Worm (Caenorhabditis elegans): ENCODE measurements around the gene parg-2.

Gene parg-2

ce11 chrIV:8762471-8762870 is 47.5 kb upstream of the parg-2 start (continued):
- peak; percentile 92 for TF ChIP-seq ceh-48 (tag; optimal IDR thresholded peaks at IDR 0.05)
- TF ChIP-seq elt-2 (tag; optimal IDR thresholded peaks at IDR 0.05): no peak

- TF ChIP-seq ceh-34 (tag; optimal IDR thresholded peaks at IDR 0.05) (no peak), ceh-9 (tag; optimal IDR thresholded peaks at IDR 0.05) (no peak), ceh-19 (GFP tag; optimal IDR thresholded peaks at IDR 0.05) (no peak), pha-4 (tag; optimal IDR thresholded peaks at IDR 0.05) (no peak), unc-86 (tag; optimal IDR thresholded peaks at IDR 0.05) (no peak), K09A11.1 (tag; optimal IDR thresholded peaks at IDR 0.05; ENCODE audit: insufficient read depth) (no peak), npax-4 (tag; optimal IDR thresholded peaks at IDR 0.05) (no peak), eyg-1 (tag; optimal IDR thresholded peaks at IDR 0.05) (no peak), ets-4 (tag; optimal IDR thresholded peaks at IDR 0.05) (no peak), fkh-10 (GFP tag; optimal IDR thresholded peaks at IDR 0.05) (no peak), dve-1 (tag; optimal IDR thresholded peaks at IDR 0.05) (no peak), ceh-45 (GFP tag; IDR thresholded peaks at IDR 0.05) (no peak), nhr-11 (tag; optimal IDR thresholded peaks at IDR 0.05) (no peak), hlh-13 (GFP tag; optimal IDR thresholded peaks at IDR 0.05) (no peak), fax-1 (tag; optimal IDR thresholded peaks at IDR 0.05) (no peak), nfya-1 (tag; optimal IDR thresholded peaks at IDR 0.05) (no peak), tbx-7 (tag; optimal IDR thresholded peaks at IDR 0.05) (no peak)
These were observed 47.0 kb upstream of the parg-2 start, which contains the start of the genes F20C5.11 and klp-11 for ce11 chrIV:8761896-8762295. Gene F20C5.11, minus strand, starts transcription at chrIV:8761996. Gene klp-11, minus strand, starts transcription at chrIV:8762066.

ce11 chrIV:8758620-8759019 is 43.7 kb upstream of the parg-2 start:
- TF ChIP-seq tbx-7 (tag; optimal IDR thresholded peaks at IDR 0.05) (no peak), ceh-31 (tag; optimal IDR thresholded peaks at IDR 0.05) (peak; percentile 17), npax-4 (tag; optimal IDR thresholded peaks at IDR 0.05) (no peak), ceh-14 (tag; optimal IDR thresholded peaks at IDR 0.05) (peak; percentile 4), unc-42 (tag; optimal IDR thresholded peaks at IDR 0.05) (peak; percentile 35), nfya-1 (tag; optimal IDR thresholded peaks at IDR 0.05) (peak; percentile 25)

ce11 chrIV:8757729-8758128 is 42.8 kb upstream of the parg-2 start:
- TF ChIP-seq unc-42 (tag; optimal IDR thresholded peaks at IDR 0.05) (peak; percentile 19), ceh-34 (tag; optimal IDR thresholded peaks at IDR 0.05) (no peak), ceh-18 (tag; optimal IDR thresholded peaks at IDR 0.05) (peak; percentile 14), dve-1 (tag; optimal IDR thresholded peaks at IDR 0.05) (no peak), nhr-232 (tag; optimal IDR thresholded peaks at IDR 0.05) (no peak)

- no peak for TF ChIP-seq ttx-3 (tag; optimal IDR thresholded peaks at IDR 0.05)
- no peak for TF ChIP-seq T23F11.4 (GFP tag; optimal IDR thresholded peaks at IDR 0.05)
- TF ChIP-seq ama-1 (optimal IDR thresholded peaks at IDR 0.05): no peak
- no peak for TF ChIP-seq sdc-2 (tag; optimal IDR thresholded peaks at IDR 0.05)
- no peak for TF ChIP-seq C08G9.2 (tag; optimal IDR thresholded peaks at IDR 0.05)
- no peak for TF ChIP-seq unc-55 (GFP tag; optimal IDR thresholded peaks at IDR 0.05)
- no peak for TF ChIP-seq ets-4 (tag; optimal IDR thresholded peaks at IDR 0.05)
- no peak for TF ChIP-seq dve-1 (tag; optimal IDR thresholded peaks at IDR 0.05)
- no peak for TF ChIP-seq odd-2 (tag; optimal IDR thresholded peaks at IDR 0.05)
- TF ChIP-seq pros-1 (tag; optimal IDR thresholded peaks at IDR 0.05): no peak
- TF ChIP-seq ceh-6 (GFP tag; optimal IDR thresholded peaks at IDR 0.05): no peak
- no peak for TF ChIP-seq pha-2 (tag; optimal IDR thresholded peaks at IDR 0.05)
- TF ChIP-seq fkh-10 (GFP tag; optimal IDR thresholded peaks at IDR 0.05): no peak
- TF ChIP-seq hlh-15 (tag; optimal IDR thresholded peaks at IDR 0.05): no peak
- TF ChIP-seq pax-1 (tag; optimal IDR thresholded peaks at IDR 0.05): no peak
These were observed 39.8 kb upstream of the parg-2 start, which contains the start of gene elli-1 for ce11 chrIV:8754727-8755126. Gene elli-1, minus strand, starts transcription at chrIV:8754827.
